Worm (Caenorhabditis elegans): ENCODE results near the gene F15E6.6.

The F15E6.6 gene

DNA sequence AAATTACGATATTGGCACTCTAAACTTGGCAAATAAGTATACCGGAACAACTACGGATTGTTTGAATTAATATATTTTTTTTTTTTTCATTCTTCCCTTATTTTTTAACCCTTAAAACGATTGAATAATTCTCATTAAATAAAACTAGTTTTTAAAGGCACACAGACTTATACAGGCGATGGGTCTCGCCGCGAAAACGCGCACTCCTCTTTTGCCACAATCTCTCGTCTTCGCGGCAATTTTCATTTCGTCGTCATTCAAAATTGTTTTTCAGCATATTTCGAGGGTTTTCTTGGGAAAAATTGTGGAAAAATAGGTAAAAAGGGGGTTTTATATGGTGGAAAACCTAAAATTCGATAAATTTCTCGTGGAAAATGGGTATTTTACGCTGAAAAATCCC, 36.6 kb downstream of the F15E6.6 start:
- TF ChIP-seq nhr-12 (tag; optimal IDR thresholded peaks at IDR 0.05) (no peak), mab-5 (tag; optimal IDR thresholded peaks at IDR 0.05) (no peak), fos-1 (tag; optimal IDR thresholded peaks at IDR 0.05) (no peak), nhr-23 (tag; optimal IDR thresholded peaks at IDR 0.05) (no peak), unc-62 (GFP tag; optimal IDR thresholded peaks at IDR 0.05) (no peak), nhr-21 (tag; optimal IDR thresholded peaks at IDR 0.05) (peak; percentile 40), peb-1 (tag; optimal IDR thresholded peaks at IDR 0.05) (no peak), mdl-1 (tag; optimal IDR thresholded peaks at IDR 0.05) (no peak), ceh-82 (tag; optimal IDR thresholded peaks at IDR 0.05) (no peak), nhr-11 (tag; optimal IDR thresholded peaks at IDR 0.05) (no peak), ceh-16 (tag; optimal IDR thresholded peaks at IDR 0.05) (no peak), nhr-6 (tag; optimal IDR thresholded peaks at IDR 0.05) (no peak), egl-27 (tag; optimal IDR thresholded peaks at IDR 0.05) (no peak), nhr-237 (tag; optimal IDR thresholded peaks at IDR 0.05) (no peak), ZK546.5 (tag; optimal IDR thresholded peaks at IDR 0.05) (no peak), F13H6.1 (tag; optimal IDR thresholded peaks at IDR 0.05) (peak; percentile 20), nhr-77 (tag; optimal IDR thresholded peaks at IDR 0.05) (no peak), lsy-2 (tag; optimal IDR thresholded peaks at IDR 0.05) (peak; percentile 39 to 85), nhr-129 (tag; optimal IDR thresholded peaks at IDR 0.05) (no peak), ztf-11 (tag; optimal IDR thresholded peaks at IDR 0.05) (no peak), dmd-4 (tag; optimal IDR thresholded peaks at IDR 0.05) (no peak), ztf-4 (tag; optimal IDR thresholded peaks at IDR 0.05) (no peak), snpc-4 (tag; optimal IDR thresholded peaks at IDR 0.05) (peak; percentile 42), sma-9 (GFP tag; optimal IDR thresholded peaks at IDR 0.05) (peak; percentile 66), sma-9 (tag; optimal IDR thresholded peaks at IDR 0.05) (no peak), ztf-1 (GFP tag; conservative IDR thresholded peaks at IDR 0.05) (no peak), lin-11 (tag; optimal IDR thresholded peaks at IDR 0.05) (peak; percentile 19), alr-1 (tag; optimal IDR thresholded peaks at IDR 0.05) (no peak), elt-3 (tag; optimal IDR thresholded peaks at IDR 0.05) (no peak), sma-3 (GFP tag; optimal IDR thresholded peaks at IDR 0.05) (peak; percentile 20), lin-39 (tag; optimal IDR thresholded peaks at IDR 0.05) (no peak), R02D3.7 (tag; optimal IDR thresholded peaks at IDR 0.05) (no peak), gmeb-1 (tag; optimal IDR thresholded peaks at IDR 0.05) (peak; percentile 65), C34F6.9 (tag; optimal IDR thresholded peaks at IDR 0.05) (peak; percentile 51), unc-55 (GFP tag; optimal IDR thresholded peaks at IDR 0.05) (peak; percentile 78), unc-39 (tag; optimal IDR thresholded peaks at IDR 0.05) (no peak), aly-2 (tag; optimal IDR thresholded peaks at IDR 0.05) (no peak), crh-2 (tag; optimal IDR thresholded peaks at IDR 0.05) (peak; percentile 11), skn-1 (tag; optimal IDR thresholded peaks at IDR 0.05) (no peak), mbf-1 (tag; optimal IDR thresholded peaks at IDR 0.05) (no peak), lin-13 (GFP tag; optimal IDR thresholded peaks at IDR 0.05) (peak; percentile 35), ama-1 (optimal IDR thresholded peaks at IDR 0.05) (no peak), elt-1 (tag; optimal IDR thresholded peaks at IDR 0.05) (no peak), blmp-1 (tag; optimal IDR thresholded peaks at IDR 0.05; ENCODE audit: insufficient read depth) (no peak), zag-1 (tag; optimal IDR thresholded peaks at IDR 0.05) (no peak), nhr-25 (tag; optimal IDR thresholded peaks at IDR 0.05) (peak; percentile 33), sem-4 (tag; optimal IDR thresholded peaks at IDR 0.05) (no peak), nhr-10 (tag; optimal IDR thresholded peaks at IDR 0.05) (no peak), Y55F3AM.14 (GFP tag; optimal IDR thresholded peaks at IDR 0.05) (no peak)

DNA sequence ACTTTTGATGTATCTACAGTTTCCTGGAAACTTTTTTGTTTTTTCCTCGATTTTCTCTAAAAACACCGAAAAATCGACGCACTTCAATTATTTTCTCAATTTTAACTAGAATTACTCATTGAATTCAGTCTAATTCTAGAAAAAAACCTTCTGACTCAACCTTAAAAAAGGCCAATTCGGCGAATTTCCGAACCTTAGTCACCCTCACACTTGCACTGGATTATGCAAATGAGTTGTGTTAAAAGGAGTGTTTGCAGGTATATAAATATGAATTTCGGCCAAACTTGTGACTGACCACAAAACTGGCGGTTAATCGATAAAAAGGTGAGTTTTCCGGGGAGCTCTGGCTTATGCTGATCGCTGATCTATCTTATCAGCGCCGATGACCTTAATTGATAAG, 37.4 kb downstream of the F15E6.6 start, which contains the start of gene ttr-20:
Gene ttr-20, plus strand, starts transcription at position 301 of the 400 bp plus-strand sequence.
- TF ChIP-seq ZK546.5 (tag; optimal IDR thresholded peaks at IDR 0.05), result no peak
- no peak for TF ChIP-seq mab-5 (tag; optimal IDR thresholded peaks at IDR 0.05)
- TF ChIP-seq ceh-82 (tag; optimal IDR thresholded peaks at IDR 0.05), result no peak
- no peak for TF ChIP-seq nhr-25 (tag; optimal IDR thresholded peaks at IDR 0.05)
- no peak for TF ChIP-seq unc-55 (GFP tag; optimal IDR thresholded peaks at IDR 0.05)
- TF ChIP-seq F13H6.1 (tag; optimal IDR thresholded peaks at IDR 0.05), result no peak
- TF ChIP-seq elt-3 (tag; optimal IDR thresholded peaks at IDR 0.05), result no peak
- no peak for TF ChIP-seq skn-1 (tag; optimal IDR thresholded peaks at IDR 0.05)

All from whole organism, L2 larva.